Fruit fly (Drosophila melanogaster) S2 (cell line): Measurements from ENCODE around the gene ZAP3.

Source experiments
- CG8478 ChIP-seq: fragments of >200 bp; optimal IDR thresholded peaks from 2 replicates; lab custom pipeline; 2018
- CTCF ChIP-seq, 2 experiments: fragments of >200 bp; optimal IDR thresholded peaks; 2 replicates each; lab custom pipeline; 2018

Gene ZAP3

DNA sequence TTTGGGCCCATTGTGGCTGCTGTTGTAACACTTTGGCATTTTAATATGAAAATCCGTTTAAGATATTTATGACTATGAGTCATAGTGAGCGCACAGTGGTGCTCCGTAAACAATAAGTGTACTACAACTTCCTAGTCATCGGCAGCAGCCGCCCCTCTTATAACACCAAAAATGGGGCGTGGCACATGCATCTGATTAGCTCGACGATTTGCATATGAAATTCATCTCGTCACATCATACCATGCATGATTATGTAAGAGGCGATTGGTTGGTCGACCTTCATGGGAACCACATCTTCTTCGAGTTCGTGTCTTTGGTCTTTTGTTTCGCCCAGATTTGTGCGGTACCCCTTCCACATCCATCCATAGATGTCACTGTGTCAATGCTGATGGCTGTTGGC lies 52.6 kb downstream of the ZAP3 start:
- no peak for TF ChIP-seq CG8478
- no peak for TF ChIP-seq CTCF (optimal IDR thresholded peaks at IDR 0.05; lab: Kevin White, UChicago)
